Fruit fly (Drosophila melanogaster): Measurements from ENCODE around the gene comm2.
A peak's percentile ranks its signal among the peaks of the same experiment; 100 is the strongest.

Gene comm2

dm6 chr3L:15720224-15720623 lies 20.6 kb upstream of the comm2 start:
- peak; percentile 39 for TF ChIP-seq Med (GFP tag)
- no peak for TF ChIP-seq cad (GFP tag; optimal IDR thresholded peaks at IDR 0.05)
- no peak for TF ChIP-seq CG9932 (GFP tag; IDR thresholded peaks at IDR 0.05)
- TF ChIP-seq lilli (GFP tag; optimal IDR thresholded peaks at IDR 0.05), result no peak
- TF ChIP-seq CG14014 (GFP tag; IDR thresholded peaks at IDR 0.05), result no peak
- no peak for TF ChIP-seq CG8478 (optimal IDR thresholded peaks at IDR 0.05)
- no peak for TF ChIP-seq repo (GFP tag; optimal IDR thresholded peaks at IDR 0.05)
- TF ChIP-seq schlank (tag; optimal IDR thresholded peaks at IDR 0.05), result no peak
- no peak for TF ChIP-seq C15 (GFP tag; IDR thresholded peaks at IDR 0.05)
- no peak for TF ChIP-seq CG14050 (GFP tag; IDR thresholded peaks at IDR 0.05)
- TF ChIP-seq CG2199 (GFP tag; IDR thresholded peaks at IDR 0.05), result peak; percentile 86; the same call in 2 of the 3 replicates
- no peak for TF ChIP-seq rib (GFP tag; IDR thresholded peaks at IDR 0.05)
- TF ChIP-seq sens-2 (GFP tag; IDR thresholded peaks at IDR 0.05), result no peak
- TF ChIP-seq lov (optimal IDR thresholded peaks at IDR 0.05), result no peak
- no peak for TF ChIP-seq lov (GFP tag; IDR thresholded peaks at IDR 0.05)
- no peak for TF ChIP-seq CG7786 (GFP tag; optimal IDR thresholded peaks at IDR 0.05)
- TF ChIP-seq kni (GFP tag; optimal IDR thresholded peaks at IDR 0.05), result no peak
- TF ChIP-seq cwo (GFP tag; optimal IDR thresholded peaks at IDR 0.05), result peak; percentile 38
- no peak for TF ChIP-seq CG17612 (GFP tag; IDR thresholded peaks at IDR 0.05)
- no peak for TF ChIP-seq CG10565 (GFP tag; optimal IDR thresholded peaks at IDR 0.05)
- TF ChIP-seq CG30431 (GFP tag; optimal IDR thresholded peaks at IDR 0.05), result no peak
- no peak for TF ChIP-seq bowl (GFP tag; IDR thresholded peaks at IDR 0.05)
- TF ChIP-seq cas (GFP tag; IDR thresholded peaks at IDR 0.05), result no peak
- TF ChIP-seq pan (optimal IDR thresholded peaks at IDR 0.05), result no peak
- no peak for TF ChIP-seq pan (GFP tag; optimal IDR thresholded peaks at IDR 0.05 in 1 of 2, IDR thresholded peaks at IDR 0.05 in 1 of 2)
- no peak for TF ChIP-seq CG9817 (tag; optimal IDR thresholded peaks at IDR 0.05)
- no peak for TF ChIP-seq CG9876 (GFP tag; optimal IDR thresholded peaks at IDR 0.05)
- TF ChIP-seq phol (tag; optimal IDR thresholded peaks at IDR 0.05), result no peak
- TF ChIP-seq sqz (GFP tag; optimal IDR thresholded peaks at IDR 0.05), result no peak
- TF ChIP-seq Optix (GFP tag; IDR thresholded peaks at IDR 0.05), result no peak
- TF ChIP-seq en (GFP tag; optimal IDR thresholded peaks at IDR 0.05), result no peak
- TF ChIP-seq pho (GFP tag; optimal IDR thresholded peaks at IDR 0.05), result no peak
- no peak for TF ChIP-seq oc (tag; optimal IDR thresholded peaks at IDR 0.05)
- peak; percentile 37 for TF ChIP-seq Hey (tag; optimal IDR thresholded peaks at IDR 0.05)
- TF ChIP-seq CG14710 (tag; optimal IDR thresholded peaks at IDR 0.05), result no peak
- no peak for TF ChIP-seq ara (GFP tag; IDR thresholded peaks at IDR 0.05)
- no peak for TF ChIP-seq twi (tag; optimal IDR thresholded peaks at IDR 0.05)
- peak; percentile 57 for TF ChIP-seq grau (tag; optimal IDR thresholded peaks at IDR 0.05)
- no peak for TF ChIP-seq Ets65A (GFP tag)
- TF ChIP-seq D19A (tag; optimal IDR thresholded peaks at IDR 0.05), result peak; percentile 18
- TF ChIP-seq Gsc (GFP tag; IDR thresholded peaks at IDR 0.05), result no peak
- no peak for TF ChIP-seq Abd-B (GFP tag; optimal IDR thresholded peaks at IDR 0.05)
- TF ChIP-seq CG4282 (GFP tag; optimal IDR thresholded peaks at IDR 0.05), result no peak

- TF ChIP-seq Ada2b (GFP tag; IDR thresholded peaks at IDR 0.05) (no peak), row (GFP tag; IDR thresholded peaks at IDR 0.05) (no peak), Dbx (GFP tag; IDR thresholded peaks at IDR 0.05) (no peak), vvl (GFP tag; IDR thresholded peaks at IDR 0.05) (no peak), CG42726 (GFP tag; IDR thresholded peaks at IDR 0.05; ENCODE audit: partially characterized antibody) (no peak), HmgD (GFP tag; optimal IDR thresholded peaks at IDR 0.05) (no peak), pita (GFP tag; optimal IDR thresholded peaks at IDR 0.05) (no peak), Hand (GFP tag; optimal IDR thresholded peaks at IDR 0.05) (no peak), kay (GFP tag; optimal IDR thresholded peaks at IDR 0.05) (no peak), yki (optimal IDR thresholded peaks at IDR 0.05) (no peak), CG15696 (tag; optimal IDR thresholded peaks at IDR 0.05) (no peak), wdn (GFP tag; IDR thresholded peaks at IDR 0.05) (no peak), CG3281 (GFP tag; optimal IDR thresholded peaks at IDR 0.05) (no peak), pb (GFP tag; optimal IDR thresholded peaks at IDR 0.05) (no peak), peb (GFP tag; IDR thresholded peaks at IDR 0.05) (no peak)
Observed at dm6 chr3L:15717519-15717918, 17.9 kb upstream of the comm2 start, which contains the start of gene CG42570. Gene CG42570, plus strand, starts transcription at chr3L:15717819.
